Worm (Caenorhabditis elegans) whole organism, L1 larva: ENCODE data around the gene dpy-11.

Experiments used
- aly-2 ChIP-seq: fragments of 150-350 bp; optimal IDR thresholded peaks from 2 replicates; lab custom pipeline; 2014; ENCODE audit warnings: missing biosample characterization, missing genetic modification characterization
- egl-27 ChIP-seq, 2 experiments: fragments of 150-350 bp in 1 of 2; sonication (generic microtip); optimal IDR thresholded peaks; 3 replicates each; lab custom pipeline; 2017 to 2018; ENCODE audit warnings: missing biosample characterization in 2 of 2, missing genetic modification characterization in 2 of 2, missing genetic modification reagents in 2 of 2
- mdl-1 ChIP-seq, 2 experiments: fragments of 150-350 bp; optimal IDR thresholded peaks; 2 replicates each; lab custom pipeline; 2014 to 2017; ENCODE audit warnings: missing biosample characterization in 2 of 2, missing genetic modification characterization in 2 of 2, inconsistent platforms in 1 of 2
- nhr-28 ChIP-seq: fragments of 150-350 bp; optimal IDR thresholded peaks from 2 replicates; lab custom pipeline; 2014; ENCODE audit warnings: missing biosample characterization, missing genetic modification characterization
- nhr-76 ChIP-seq: sonication (generic microtip); optimal IDR thresholded peaks from 2 replicates; lab custom pipeline; 2017; ENCODE audit warnings: missing biosample characterization, missing genetic modification characterization
- nhr-77 ChIP-seq: fragments of 150-350 bp; optimal IDR thresholded peaks from 2 replicates; lab custom pipeline; 2014; ENCODE audit warnings: missing biosample characterization, missing genetic modification characterization
- pax-3 ChIP-seq: fragments of 200-800 bp; sonication (Bioruptor generic); optimal IDR thresholded peaks from 2 replicates; lab custom pipeline; 2018; ENCODE audit warnings: mild to moderate bottlenecking, missing genetic modification characterization, moderate library complexity, missing compliant biosample characterization
- unc-62 ChIP-seq: fragments of 150-350 bp; optimal IDR thresholded peaks from 2 replicates; lab custom pipeline; 2014; ENCODE audit warnings: missing biosample characterization, missing genetic modification reagents, missing genetic modification characterization

ce11 chrV:6488849-6489248 is 26.2 kb downstream of the dpy-11 start, which contains the start of gene lec-10:
- TF ChIP-seq pax-3 (tag; lab: Kevin White, UChicago) (no peak), nhr-77 (tag; lab: Kevin White, UChicago) (no peak), unc-62 (GFP tag; lab: Kevin White, UChicago) (no peak), nhr-28 (tag; lab: Kevin White, UChicago) (no peak), egl-27 (tag; optimal IDR thresholded peaks at IDR 0.05; lab: Kevin White, UChicago) (no peak), nhr-76 (tag; lab: Kevin White, UChicago) (no peak), mdl-1 (tag; optimal IDR thresholded peaks at IDR 0.05; lab: Kevin White, UChicago) (no peak), aly-2 (no peak)
